Fruit fly (Drosophila melanogaster) whole organism, embryonic: ENCODE data around the gene TwdlE.

ENCODE experiments used
- CG10654 ChIP-seq: fragments of 200-800 bp; sonication (Bioruptor generic); optimal IDR thresholded peaks from 2 replicates; lab custom pipeline; 2016; ENCODE audit warnings: missing biosample characterization, missing genetic modification characterization
- CG12769 ChIP-seq: fragments of 200-800 bp; sonication (Bioruptor generic); optimal IDR thresholded peaks from 2 replicates; lab custom pipeline; 2019; ENCODE audit warnings: missing biosample characterization, mild to moderate bottlenecking, missing genetic modification characterization, moderate library complexity
- CG14710 ChIP-seq: fragments of 200-800 bp; sonication (Bioruptor generic); optimal IDR thresholded peaks from 3 replicates; lab custom pipeline; 2019; ENCODE audit warnings: missing biosample characterization, mild to moderate bottlenecking, missing genetic modification characterization, moderate library complexity
- CG15696 ChIP-seq: fragments of 200-800 bp; sonication (Bioruptor generic); optimal IDR thresholded peaks from 2 replicates; lab custom pipeline; 2019; ENCODE audit warnings: missing biosample characterization, mild to moderate bottlenecking, missing genetic modification characterization, moderate library complexity
- CG18011 ChIP-seq: fragments of 200-800 bp; sonication (Bioruptor generic); optimal IDR thresholded peaks from 2 replicates; lab custom pipeline; 2017; ENCODE audit warnings: missing biosample characterization, missing genetic modification characterization, mild to moderate bottlenecking, moderate library complexity, missing genotype
- CG18619 ChIP-seq: fragments of 200-800 bp; sonication (Bioruptor generic); optimal IDR thresholded peaks from 3 replicates; lab custom pipeline; 2017; ENCODE audit warnings: missing biosample characterization, mild to moderate bottlenecking, missing genetic modification characterization
- CG4617 ChIP-seq: fragments of 200-800 bp; sonication (Bioruptor generic); optimal IDR thresholded peaks from 3 replicates; lab custom pipeline; 2016; ENCODE audit warnings: missing biosample characterization, missing genetic modification characterization, borderline replicate concordance
- CG4820 ChIP-seq: fragments of 200-800 bp; sonication (Bioruptor generic); optimal IDR thresholded peaks from 3 replicates; lab custom pipeline; 2016; ENCODE audit warnings: missing biosample characterization, missing genetic modification characterization
- CHES-1-like ChIP-seq: fragments of 200-800 bp; sonication (Bioruptor generic); optimal IDR thresholded peaks from 2 replicates; lab custom pipeline; 2016; ENCODE audit warnings: missing biosample characterization, missing genetic modification characterization
- cas ChIP-seq: fragments of 200-800 bp; sonication (Bioruptor generic); IDR thresholded peaks from 2 replicates; pipeline ENCODE4 v1.3.6; 2022; ENCODE audit warnings: missing biosample characterization, missing genetic modification characterization
- lov ChIP-seq, 2 experiments: fragments of 200-800 bp in 1 of 2; fragments of >200 bp in 1 of 2; sonication (Bioruptor generic) in 1 of 2; IDR thresholded peaks in 1 of 2; optimal IDR thresholded peaks in 1 of 2; 2 replicates in 1 of 2; 3 replicates in 1 of 2; pipeline versions ENCODE4 v1.3.6 to Lab custom; 2017 to 2022; ENCODE audit warnings: missing biosample characterization in 1 of 2, missing genetic modification characterization in 1 of 2
- nerfin-1 ChIP-seq: fragments of 200-800 bp; sonication (Bioruptor generic); optimal IDR thresholded peaks from 3 replicates; lab custom pipeline; 2019; ENCODE audit warnings: missing biosample characterization, mild to moderate bottlenecking, missing genetic modification characterization, moderate library complexity
- oc ChIP-seq: fragments of 200-800 bp; sonication (Bioruptor generic); optimal IDR thresholded peaks from 2 replicates; lab custom pipeline; 2018; ENCODE audit warnings: missing biosample characterization, mild to moderate bottlenecking, missing genetic modification characterization, moderate library complexity
- pan ChIP-seq, 4 experiments: fragments of >200 bp in 3 of 4; fragments of 200-800 bp in 1 of 4; sonication (Bioruptor generic) in 1 of 4; optimal IDR thresholded peaks in 3 of 4; IDR thresholded peaks in 1 of 4; 2 replicates each; pipeline versions ENCODE4 v1.3.6 to Lab custom; 2017 to 2022; ENCODE audit warnings: missing biosample characterization in 2 of 4, missing genetic modification characterization in 2 of 4, mixed read lengths in 1 of 4

DNA sequence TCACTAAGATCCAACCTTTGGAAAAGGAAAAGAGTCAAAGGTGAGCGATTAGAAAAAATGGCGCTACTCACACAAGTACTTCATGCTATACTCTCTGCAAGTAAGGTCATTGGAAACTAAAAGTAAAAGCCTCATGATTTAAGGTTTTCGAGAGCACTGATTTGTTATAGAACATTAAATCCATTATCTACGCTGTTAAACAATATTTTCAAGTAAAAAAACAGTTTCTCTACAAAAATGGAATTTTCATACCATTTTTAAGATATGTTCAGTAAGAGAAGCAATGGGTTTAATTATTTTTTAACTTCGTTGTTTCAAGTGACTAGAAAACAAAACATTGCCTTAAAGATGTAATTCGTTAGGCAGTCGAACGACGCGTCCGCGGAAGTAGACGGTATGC is 28.4 kb upstream of the TwdlE start, which contains the start of gene Spn28Da:
- TF ChIP-seq CG18619 (GFP tag; lab: Kevin White, UChicago) (no peak), CG4820 (GFP tag; lab: Kevin White, UChicago) (no peak), CG14710 (tag; lab: Kevin White, UChicago) (no peak), CG10654 (GFP tag; lab: Kevin White, UChicago) (no peak), CG15696 (no peak), nerfin-1 (tag; lab: Kevin White, UChicago) (no peak), CG18011 (GFP tag; lab: Kevin White, UChicago) (no peak), pan (optimal IDR thresholded peaks at IDR 0.05; lab: Kevin White, UChicago) (no peak), pan (GFP tag; optimal IDR thresholded peaks at IDR 0.05 in 1 of 2, IDR thresholded peaks at IDR 0.05 in 1 of 2) (no peak), cas (GFP tag; lab: Robert Waterston, UW) (no peak), CG12769 (tag; lab: Kevin White, UChicago) (no peak), oc (no peak), CHES-1-like (GFP tag; lab: Kevin White, UChicago) (no peak), lov (optimal IDR thresholded peaks at IDR 0.05; lab: Kevin White, UChicago) (no peak), lov (GFP tag; IDR thresholded peaks at IDR 0.05; lab: Robert Waterston, UW) (no peak), CG4617 (GFP tag; lab: Kevin White, UChicago) (no peak)
